Worm (Caenorhabditis elegans) whole organism, L4 larva: ENCODE data around the gene C12D8.9.

Experiments used
- F44E2.7 ChIP-seq: fragments of 200-800 bp; sonication (Bioruptor generic); IDR thresholded peaks from 2 replicates; pipeline ENCODE4 v2.1.2; 2022; ENCODE audit warnings: missing genetic modification characterization, missing compliant biosample characterization
- F49E8.2 ChIP-seq: sonication (generic microtip); optimal IDR thresholded peaks from 2 replicates; lab custom pipeline; 2016; ENCODE audit warnings: missing compliant biosample characterization, mild to moderate bottlenecking, missing genetic modification characterization, borderline replicate concordance
- T26A8.4 ChIP-seq: fragments of 200-800 bp; sonication (Bioruptor generic); IDR thresholded peaks from 2 replicates; pipeline ENCODE4 v1.3.6; 2022; ENCODE audit warnings: missing genetic modification characterization, missing compliant biosample characterization
- ZK337.2 ChIP-seq: fragments of 200-800 bp; sonication (Bioruptor generic); IDR thresholded peaks from 2 replicates; pipeline ENCODE4 v1.3.6; 2022; ENCODE audit warnings: missing genetic modification reagents, missing genetic modification characterization, missing compliant biosample characterization
- aha-1 ChIP-seq: fragments of 150-350 bp; peaks from one replicate; lab custom pipeline; 2014; ENCODE audit warnings: missing biosample characterization, missing genetic modification characterization
- attf-4 ChIP-seq: sonication (generic microtip); optimal IDR thresholded peaks from 3 replicates; lab custom pipeline; 2017; ENCODE audit warnings: missing biosample characterization, missing genetic modification characterization
- ceh-20 ChIP-seq: fragments of 200-800 bp; sonication (Bioruptor generic); IDR thresholded peaks from 2 replicates; pipeline ENCODE4 v1.3.6; 2022; ENCODE audit warnings: missing genetic modification reagents, missing genetic modification characterization, missing compliant biosample characterization
- ceh-44 ChIP-seq: fragments of 200-800 bp; sonication (Bioruptor generic); IDR thresholded peaks from 2 replicates; pipeline ENCODE4 v1.3.6; 2022; ENCODE audit warnings: missing genetic modification reagents, missing genetic modification characterization, missing compliant biosample characterization
- ces-1 ChIP-seq: fragments of 150-350 bp; sonication (generic microtip); optimal IDR thresholded peaks from 4 replicates; lab custom pipeline; 2014; ENCODE audit warnings: missing biosample characterization, missing genetic modification reagents, missing genetic modification characterization
- cey-2 ChIP-seq: sonication (generic microtip); optimal IDR thresholded peaks from 3 replicates; lab custom pipeline; 2017; ENCODE audit warnings: missing genetic modification characterization, mild to moderate bottlenecking, missing compliant biosample characterization, antibody characterized with exemption, borderline replicate concordance; ENCODE audit not compliant: insufficient read depth
- ctbp-1 ChIP-seq: fragments of 200-800 bp; sonication (Bioruptor generic); IDR thresholded peaks from 2 replicates; pipeline ENCODE4 v1.3.6; 2022; ENCODE audit warnings: missing genetic modification reagents, missing genetic modification characterization, missing compliant biosample characterization
- daf-16 ChIP-seq, 3 experiments: sonication (generic microtip); optimal IDR thresholded peaks; 2 replicates each; lab custom pipeline; 2016 to 2017; ENCODE audit warnings: missing genetic modification characterization in 3 of 3, missing genetic modification reagents in 3 of 3, mild to moderate bottlenecking in 2 of 3, missing compliant biosample characterization in 2 of 3, missing biosample characterization in 1 of 3, moderate library complexity in 1 of 3
- dmd-6 ChIP-seq: fragments of 200-800 bp; sonication (Bioruptor generic); IDR thresholded peaks from 2 replicates; pipeline ENCODE4 v1.3.6; 2022; ENCODE audit warnings: missing genetic modification reagents, missing genetic modification characterization, missing compliant biosample characterization
- dpl-1 ChIP-seq: fragments of 150-350 bp; optimal IDR thresholded peaks from 2 replicates; lab custom pipeline; 2014; ENCODE audit warnings: missing biosample characterization, missing genetic modification reagents, missing genetic modification characterization
- dve-1 ChIP-seq: sonication (generic microtip); optimal IDR thresholded peaks from 2 replicates; lab custom pipeline; 2017; ENCODE audit warnings: antibody characterized with exemption, mild to moderate bottlenecking, missing genetic modification characterization, missing compliant biosample characterization; ENCODE audit not compliant: insufficient read depth
- egl-27 ChIP-seq: sonication (generic microtip); optimal IDR thresholded peaks from 3 replicates; lab custom pipeline; 2017; ENCODE audit warnings: missing biosample characterization, missing genetic modification reagents, missing genetic modification characterization
- fkh-10 ChIP-seq: fragments of 150-350 bp; optimal IDR thresholded peaks from 2 replicates; lab custom pipeline; 2014; ENCODE audit warnings: missing biosample characterization, missing genetic modification reagents, missing genetic modification characterization
- hif-1 ChIP-seq, 2 experiments: sonication (generic microtip); optimal IDR thresholded peaks; 2 replicates each; lab custom pipeline; 2016 to 2017; ENCODE audit warnings: missing compliant biosample characterization in 2 of 2, missing genetic modification characterization in 2 of 2, missing genetic modification reagents in 2 of 2, missing genotype in 2 of 2, mild to moderate bottlenecking in 1 of 2
- hlh-11 ChIP-seq: fragments of 200-800 bp; sonication (Bioruptor generic); optimal IDR thresholded peaks from 2 replicates; lab custom pipeline; 2018; ENCODE audit warnings: mild to moderate bottlenecking, missing genetic modification characterization, missing compliant biosample characterization
- hlh-30 ChIP-seq: sonication (generic microtip); optimal IDR thresholded peaks from 2 replicates; lab custom pipeline; 2017; ENCODE audit warnings: antibody characterized with exemption, mild to moderate bottlenecking, missing genetic modification characterization, missing compliant biosample characterization; ENCODE audit not compliant: insufficient read depth
- jun-1 ChIP-seq: fragments of 150-350 bp; optimal IDR thresholded peaks from 2 replicates; lab custom pipeline; 2014; ENCODE audit warnings: missing biosample characterization, missing genetic modification reagents, missing genetic modification characterization
- lin-15B ChIP-seq: fragments of 150-350 bp; sonication (generic microtip); optimal IDR thresholded peaks from 3 replicates; lab custom pipeline; 2014; ENCODE audit warnings: missing biosample characterization, missing genetic modification characterization
- lin-29 ChIP-seq: fragments of 200-800 bp; sonication (Bioruptor generic); IDR thresholded peaks from 2 replicates; pipeline ENCODE4 v1.3.6; 2022; ENCODE audit warnings: missing genetic modification reagents, missing genetic modification characterization, missing compliant biosample characterization
- lsy-2 ChIP-seq, 2 experiments: fragments of 150-350 bp in 1 of 2; sonication (generic microtip) in 1 of 2; optimal IDR thresholded peaks; 2 replicates each; lab custom pipeline; 2014 to 2017; ENCODE audit warnings: missing biosample characterization in 2 of 2, missing genetic modification characterization in 2 of 2
- madf-5 ChIP-seq, 2 experiments: fragments of 200-800 bp; sonication (Bioruptor generic); IDR thresholded peaks; 2 replicates each; pipeline ENCODE4 v1.3.6; 2022; ENCODE audit warnings: missing compliant biosample characterization in 2 of 2, missing genetic modification characterization in 2 of 2
- madf-9 ChIP-seq: fragments of 200-800 bp; sonication (Bioruptor generic); conservative IDR thresholded peaks from 2 replicates; pipeline ENCODE4 v1.3.6; 2022; ENCODE audit warnings: missing genetic modification reagents, missing genetic modification characterization, missing compliant biosample characterization
- mdl-1 ChIP-seq, 2 experiments: fragments of 150-350 bp in 1 of 2; sonication (generic microtip) in 1 of 2; optimal IDR thresholded peaks; 2 replicates each; lab custom pipeline; 2014 to 2017; ENCODE audit warnings: missing biosample characterization in 2 of 2, missing genetic modification characterization in 2 of 2
- mdt-29 ChIP-seq: fragments of 200-800 bp; sonication (Bioruptor generic); IDR thresholded peaks from 2 replicates; pipeline ENCODE4 v1.3.6; 2022; ENCODE audit warnings: missing genetic modification reagents, missing genetic modification characterization, missing compliant biosample characterization
- mep-1 ChIP-seq: fragments of 150-350 bp; sonication (generic microtip); optimal IDR thresholded peaks from 3 replicates; lab custom pipeline; 2014; ENCODE audit warnings: missing biosample characterization, missing genetic modification characterization
- mes-2 ChIP-seq: sonication (generic microtip); optimal IDR thresholded peaks from 2 replicates; lab custom pipeline; 2016; ENCODE audit warnings: missing genotype, mild to moderate bottlenecking, missing genetic modification characterization, missing compliant biosample characterization; ENCODE audit not compliant: poor library complexity, severe bottlenecking
- mxl-3 ChIP-seq: fragments of 200-800 bp; sonication (Bioruptor generic); optimal IDR thresholded peaks from 2 replicates; lab custom pipeline; 2018; ENCODE audit warnings: mild to moderate bottlenecking, missing genetic modification characterization, missing compliant biosample characterization
- nhr-11 ChIP-seq: fragments of 150-350 bp; optimal IDR thresholded peaks from 2 replicates; lab custom pipeline; 2014; ENCODE audit warnings: missing biosample characterization, missing genetic modification characterization
- nhr-28 ChIP-seq: fragments of 150-350 bp; optimal IDR thresholded peaks from 2 replicates; lab custom pipeline; 2014; ENCODE audit warnings: missing biosample characterization, missing genetic modification characterization
- nhr-77 ChIP-seq: fragments of 150-350 bp; optimal IDR thresholded peaks from 2 replicates; lab custom pipeline; 2014; ENCODE audit warnings: missing biosample characterization, missing genetic modification characterization
- pha-4 ChIP-seq, 2 experiments: fragments of 150-350 bp in 1 of 2; fragments of 200-800 bp in 1 of 2; sonication (Bioruptor generic) in 1 of 2; IDR thresholded peaks in 1 of 2; optimal IDR thresholded peaks in 1 of 2; 2 replicates each; pipeline versions ENCODE4 v1.3.6 to Lab custom; 2014 to 2022; ENCODE audit warnings: missing genetic modification characterization in 2 of 2, missing genetic modification reagents in 2 of 2, missing biosample characterization in 1 of 2, missing compliant biosample characterization in 1 of 2
- php-3 ChIP-seq: fragments of 200-800 bp; sonication (Bioruptor generic); IDR thresholded peaks from 2 replicates; pipeline ENCODE4 v1.3.6; 2022; ENCODE audit warnings: missing genetic modification reagents, missing genetic modification characterization, missing compliant biosample characterization
- rbr-2 ChIP-seq: sonication (generic microtip); optimal IDR thresholded peaks from 2 replicates; lab custom pipeline; 2016; ENCODE audit warnings: missing genotype, missing genetic modification characterization, missing compliant biosample characterization
- skn-1 ChIP-seq: fragments of 150-350 bp; optimal IDR thresholded peaks from 2 replicates; lab custom pipeline; 2014; ENCODE audit warnings: missing biosample characterization, missing genetic modification characterization
- spr-1 ChIP-seq: sonication (generic microtip); optimal IDR thresholded peaks from 2 replicates; lab custom pipeline; 2016; ENCODE audit warnings: mild to moderate bottlenecking, missing genetic modification characterization, missing compliant biosample characterization
- spr-3 ChIP-seq: fragments of 200-800 bp; sonication (Bioruptor generic); optimal IDR thresholded peaks from 2 replicates; lab custom pipeline; 2018; ENCODE audit warnings: mild to moderate bottlenecking, missing genetic modification characterization, missing compliant biosample characterization
- unc-130 ChIP-seq: sonication (generic microtip); optimal IDR thresholded peaks from 2 replicates; lab custom pipeline; 2016; ENCODE audit warnings: missing genetic modification reagents, missing genetic modification characterization, missing compliant biosample characterization
- unc-62 ChIP-seq, 3 experiments: fragments of 150-350 bp in 1 of 3; sonication (generic microtip); optimal IDR thresholded peaks in 2 of 3; peaks in 1 of 3; 1 replicate in 1 of 3; 2 replicates in 2 of 3; lab custom pipeline; 2014 to 2017; ENCODE audit warnings: missing biosample characterization in 3 of 3, missing genetic modification characterization in 3 of 3, missing genetic modification reagents in 3 of 3, missing genotype in 1 of 3
- ztf-11 ChIP-seq: fragments of 150-350 bp; optimal IDR thresholded peaks from 2 replicates; lab custom pipeline; 2014; ENCODE audit warnings: missing biosample characterization, missing genetic modification characterization
- ztf-7 ChIP-seq: fragments of 150-350 bp; optimal IDR thresholded peaks from 2 replicates; lab custom pipeline; 2014; ENCODE audit warnings: missing biosample characterization, missing genetic modification characterization

The C12D8.9 gene

DNA sequence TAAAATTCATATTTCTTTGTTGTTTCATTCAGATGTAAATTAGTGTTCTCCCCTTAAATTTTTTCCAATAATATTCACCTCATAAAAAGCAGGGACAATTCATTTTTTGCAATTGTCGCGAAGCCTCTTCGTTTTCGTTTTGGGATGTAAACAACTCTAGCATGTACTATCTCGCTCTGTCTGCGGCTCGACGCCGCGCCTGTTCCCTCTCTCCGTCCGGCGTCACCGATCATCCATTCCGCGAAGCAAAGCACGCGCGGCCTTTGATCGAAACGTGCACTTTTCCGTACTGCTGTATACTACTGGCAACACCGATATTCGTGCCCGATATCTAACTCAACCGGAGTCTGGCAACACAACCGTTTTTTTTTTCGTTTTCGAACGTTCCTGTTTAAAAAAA is 4.0 kb upstream of the C12D8.9 start (continued):
- TF ChIP-seq daf-16 (GFP tag; optimal IDR thresholded peaks at IDR 0.05; lab: Kevin White, UChicago) (peak in 1 of 2 experiments; percentile 32), daf-16 (tag; optimal IDR thresholded peaks at IDR 0.05; lab: Kevin White, UChicago) (peak; percentile 84), madf-9 (GFP tag; lab: Robert Waterston, UW) (peak; percentile 85), T26A8.4 (GFP tag; lab: Robert Waterston, UW) (peak; percentile 33; the same call in 1 of the 2 replicates), F44E2.7 (no peak), jun-1 (tag; lab: Kevin White, UChicago) (no peak), lin-29 (GFP tag; lab: Robert Waterston, UW) (no peak)

DNA sequence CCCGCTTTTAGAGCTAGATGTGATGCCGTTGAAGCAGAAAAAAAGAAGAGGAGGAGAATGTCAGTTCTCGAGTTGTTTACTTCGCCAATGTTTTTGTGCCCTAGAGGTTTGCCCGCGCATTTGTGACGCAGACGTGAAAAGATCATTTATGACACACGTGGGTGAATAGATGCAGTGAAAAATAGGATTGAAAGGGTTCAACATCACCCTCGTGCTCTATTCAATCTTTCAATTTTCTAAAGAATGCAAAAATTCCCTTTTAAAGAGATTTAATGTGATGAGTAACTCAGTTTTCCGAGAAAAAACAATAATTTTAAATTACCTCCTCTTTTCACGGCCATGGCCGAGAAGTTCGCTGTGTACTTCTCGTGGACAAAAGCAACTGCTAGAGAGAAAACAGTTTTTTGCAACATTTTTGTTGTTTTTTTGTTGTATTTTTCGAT is 3.5 kb upstream of the C12D8.9 start:
- TF ChIP-seq ceh-20 (GFP tag; lab: Robert Waterston, UW), result no peak
- TF ChIP-seq unc-62 (GFP tag; optimal IDR thresholded peaks at IDR 0.05 in 1 of 2; lab: Kevin White, UChicago), result peak in 1 of 2 experiments; percentile 95
- no peak for TF ChIP-seq unc-62 (tag; optimal IDR thresholded peaks at IDR 0.05; lab: Kevin White, UChicago)
- peak; percentile 20 for TF ChIP-seq mxl-3 (GFP tag; lab: Kevin White, UChicago)
- peak; percentile 88 for TF ChIP-seq hlh-30 (tag; lab: Kevin White, UChicago)
- TF ChIP-seq skn-1, result no peak
- no peak for TF ChIP-seq mdt-29
- TF ChIP-seq hlh-11 (tag; lab: Kevin White, UChicago), result peak; percentile 40
- TF ChIP-seq dve-1, result peak; percentile 40
- peak; percentile 17 for TF ChIP-seq dpl-1 (GFP tag; lab: Kevin White, UChicago)
- peak; percentile 87 for TF ChIP-seq fkh-10 (GFP tag; lab: Kevin White, UChicago)
- peak; percentile 40; the same call in 1 of the 2 replicates for TF ChIP-seq ctbp-1 (GFP tag; lab: Robert Waterston, UW)
- TF ChIP-seq daf-16 (GFP tag; optimal IDR thresholded peaks at IDR 0.05; lab: Kevin White, UChicago), result peak in 1 of 2 experiments; percentile 52
- TF ChIP-seq daf-16 (tag; optimal IDR thresholded peaks at IDR 0.05; lab: Kevin White, UChicago), result peak; percentile 82
- TF ChIP-seq pha-4 (GFP tag; IDR thresholded peaks at IDR 0.05; lab: Robert Waterston, UW), result no peak
- TF ChIP-seq pha-4 (tag; optimal IDR thresholded peaks at IDR 0.05; lab: Kevin White, UChicago), result no peak
- peak in 1 of 2 experiments; percentile 19 for TF ChIP-seq hif-1 (tag; optimal IDR thresholded peaks at IDR 0.05; lab: Kevin White, UChicago)
- no peak for TF ChIP-seq F49E8.2 (tag; lab: Kevin White, UChicago)
- no peak for TF ChIP-seq egl-27 (tag; lab: Kevin White, UChicago)
- TF ChIP-seq php-3, result no peak
- no peak for TF ChIP-seq ces-1 (GFP tag; lab: Kevin White, UChicago)
- 0 out of 2 replicates have a peak, but pooled peaks have one; percentile 23 for TF ChIP-seq ZK337.2
- no peak for TF ChIP-seq spr-3 (GFP tag; lab: Kevin White, UChicago)
- TF ChIP-seq aha-1 (tag; lab: Kevin White, UChicago), result peak; percentile 96
- TF ChIP-seq spr-1 (tag; lab: Kevin White, UChicago), result no peak
- peak; percentile 22 to 98 for TF ChIP-seq mdl-1 (tag; optimal IDR thresholded peaks at IDR 0.05; lab: Kevin White, UChicago)
- TF ChIP-seq nhr-11 (tag; lab: Kevin White, UChicago), result peak; percentile 78
- peak; percentile 57 for TF ChIP-seq mes-2 (tag; lab: Kevin White, UChicago)
- TF ChIP-seq mep-1 (tag; lab: Kevin White, UChicago), result peak; percentile 57
- TF ChIP-seq dmd-6 (GFP tag; lab: Robert Waterston, UW), result peak; percentile 33; the same call in 1 of the 2 replicates
- peak; percentile 28 to 47 for TF ChIP-seq lsy-2 (tag; optimal IDR thresholded peaks at IDR 0.05; lab: Kevin White, UChicago)
- 0 out of 4 replicates have a peak, but pooled peaks of 1 of the 2 experiments have one; percentile 27 for TF ChIP-seq madf-5 (GFP tag; IDR thresholded peaks at IDR 0.05; lab: Robert Waterston, UW)
- no peak for TF ChIP-seq cey-2
- TF ChIP-seq lin-15B (tag; lab: Kevin White, UChicago), result no peak
- TF ChIP-seq ztf-11, result no peak
- TF ChIP-seq nhr-28, result peak; percentile 78
- TF ChIP-seq nhr-77 (tag; lab: Kevin White, UChicago), result no peak
- no peak for TF ChIP-seq ztf-7 (tag; lab: Kevin White, UChicago)
- peak; percentile 53 for TF ChIP-seq rbr-2
- TF ChIP-seq ceh-44, result no peak
- no peak for TF ChIP-seq attf-4 (tag; lab: Kevin White, UChicago)
- peak; percentile 42 for TF ChIP-seq unc-130 (GFP tag; lab: Kevin White, UChicago)
